Fruit fly (Drosophila melanogaster) whole organism, prepupa: ENCODE results near the gene CG3407.

Experiments
- CG11762 ChIP-seq: fragments of 200-800 bp; sonication (Bioruptor generic); optimal IDR thresholded peaks from 3 replicates; lab custom pipeline; 2016; ENCODE audit warnings: missing biosample characterization, missing genetic modification characterization; ENCODE audit not compliant: insufficient read depth
- CG11902 ChIP-seq: fragments of 200-800 bp; sonication (Bioruptor generic); optimal IDR thresholded peaks from 3 replicates; lab custom pipeline; 2016; ENCODE audit warnings: missing biosample characterization, missing genetic modification characterization
- CG16779 ChIP-seq: fragments of 200-800 bp; sonication (Bioruptor generic); optimal IDR thresholded peaks from 3 replicates; lab custom pipeline; 2017; ENCODE audit warnings: missing biosample characterization, mild to moderate bottlenecking, missing genetic modification characterization
- CG34406 ChIP-seq: fragments of 200-800 bp; sonication (Bioruptor generic); optimal IDR thresholded peaks from 3 replicates; lab custom pipeline; 2016; ENCODE audit warnings: missing biosample characterization, missing genetic modification characterization
- CG4318 ChIP-seq: fragments of 200-800 bp; sonication (Bioruptor generic); optimal IDR thresholded peaks from 3 replicates; lab custom pipeline; 2017; ENCODE audit warnings: missing biosample characterization, mild to moderate bottlenecking, missing genetic modification characterization
- Eip78C ChIP-seq: fragments of 200-800 bp; sonication (Bioruptor generic); peaks from one replicate; lab custom pipeline; 2016; ENCODE audit warnings: missing biosample characterization, missing genetic modification characterization
- Eip93F ChIP-seq: fragments of 200-800 bp; sonication (Bioruptor generic); optimal IDR thresholded peaks from 2 replicates; lab custom pipeline; 2016; ENCODE audit warnings: missing biosample characterization, mild to moderate bottlenecking, missing genetic modification characterization
- Ets96B ChIP-seq: fragments of 200-800 bp; optimal IDR thresholded peaks from 2 replicates; lab custom pipeline; 2019; ENCODE audit warnings: missing biosample characterization, mild to moderate bottlenecking, missing genetic modification characterization, moderate library complexity
- Hr39 ChIP-seq: fragments of 200-800 bp; sonication (Bioruptor generic); optimal IDR thresholded peaks from 2 replicates; lab custom pipeline; 2016; ENCODE audit warnings: missing biosample characterization, missing genetic modification characterization
- acj6 ChIP-seq: fragments of 200-800 bp; sonication (Bioruptor generic); optimal IDR thresholded peaks from 3 replicates; lab custom pipeline; 2016; ENCODE audit warnings: missing biosample characterization, missing genetic modification characterization
- dac ChIP-seq: fragments of 200-800 bp; sonication (Bioruptor generic); optimal IDR thresholded peaks from 2 replicates; lab custom pipeline; 2017; ENCODE audit warnings: missing biosample characterization, mild to moderate bottlenecking, missing genetic modification characterization
- ss ChIP-seq, 2 experiments: fragments of 200-800 bp; sonication (Bioruptor generic); optimal IDR thresholded peaks; 2 replicates in 1 of 2; 3 replicates in 1 of 2; lab custom pipeline; 2017 to 2018; ENCODE audit warnings: mild to moderate bottlenecking in 2 of 2, missing biosample characterization in 2 of 2, missing genetic modification characterization in 2 of 2, moderate library complexity in 1 of 2

DNA sequence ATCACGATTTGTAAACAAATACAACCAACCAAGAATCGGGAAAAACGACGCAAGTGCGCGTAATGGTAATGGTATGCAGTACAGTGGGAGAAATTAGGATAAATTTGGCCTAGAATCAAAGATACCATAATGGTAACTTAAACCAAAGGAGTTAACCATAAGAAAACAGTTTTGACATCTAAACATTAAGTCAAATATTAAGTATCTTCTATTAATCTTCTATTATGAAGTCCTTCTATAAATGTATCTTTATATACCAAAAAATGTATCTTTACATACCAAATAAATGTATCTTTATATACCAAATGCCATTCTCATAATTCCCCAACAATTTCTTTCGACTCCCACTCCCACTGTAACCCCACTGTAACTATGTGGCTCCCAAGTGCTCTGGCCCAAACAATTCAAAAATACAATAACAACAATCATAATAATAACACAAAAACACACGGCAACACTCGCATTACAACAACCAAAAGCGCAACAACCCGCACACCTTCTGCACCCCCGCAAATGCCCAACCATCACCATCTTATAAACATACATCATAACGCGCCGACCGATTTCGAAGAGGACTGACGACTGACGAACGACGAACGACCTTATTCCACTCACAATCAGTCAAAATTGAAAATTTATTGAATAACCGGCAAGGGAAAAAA, 42.4 kb upstream of the CG3407 start:
- TF ChIP-seq CG16779 (tag; lab: Kevin White, UChicago) = no peak
- no peak for TF ChIP-seq CG34406
- no peak for TF ChIP-seq ss (GFP tag; optimal IDR thresholded peaks at IDR 0.05; lab: Kevin White, UChicago)
- no peak for TF ChIP-seq Ets96B (tag; lab: Kevin White, UChicago)
- TF ChIP-seq Hr39 = peak; percentile 10
- TF ChIP-seq CG4318 (GFP tag; lab: Kevin White, UChicago) = no peak
- peak; percentile 67 for TF ChIP-seq Eip78C (GFP tag; lab: Kevin White, UChicago)
- no peak for TF ChIP-seq CG11902 (GFP tag; lab: Kevin White, UChicago)
- no peak for TF ChIP-seq acj6
- TF ChIP-seq Eip93F (GFP tag; lab: Kevin White, UChicago) = no peak
- no peak for TF ChIP-seq CG11762 (GFP tag; lab: Kevin White, UChicago)
- no peak for TF ChIP-seq dac (GFP tag; lab: Kevin White, UChicago)
